Fruit fly (Drosophila melanogaster): Measurements from ENCODE around the gene Jon25Biii.

Gene Jon25Biii

dm6 chr2L:4945300-4945699 lies 5.3 kb downstream of the Jon25Biii start, which contains the start of the genes mRpL24 and betaggt-I (continued):
- peak; percentile 95 for TF ChIP-seq CG13296 (GFP tag; optimal IDR thresholded peaks at IDR 0.05)
- peak; percentile 93 for TF ChIP-seq twi (tag; optimal IDR thresholded peaks at IDR 0.05)
- peak; percentile 75 for TF ChIP-seq jing (GFP tag; optimal IDR thresholded peaks at IDR 0.05)
- peak; percentile 84 for TF ChIP-seq Adf1 (GFP tag; IDR thresholded peaks at IDR 0.05)
- TF ChIP-seq trh (GFP tag; optimal IDR thresholded peaks at IDR 0.05) = peak; percentile 89
- TF ChIP-seq Fer1 (GFP tag; optimal IDR thresholded peaks at IDR 0.05) = peak; percentile 96
- peak; percentile 50 for TF ChIP-seq Myb (GFP tag; optimal IDR thresholded peaks at IDR 0.05)
- peak; percentile 93 for TF ChIP-seq CG31224 (GFP tag; IDR thresholded peaks at IDR 0.05)
- TF ChIP-seq CG18011 (GFP tag; optimal IDR thresholded peaks at IDR 0.05) = peak; percentile 85
- peak; percentile 42 for TF ChIP-seq en (GFP tag; optimal IDR thresholded peaks at IDR 0.05)
- TF ChIP-seq CG10654 (GFP tag; optimal IDR thresholded peaks at IDR 0.05) = peak; percentile 92

DNA sequence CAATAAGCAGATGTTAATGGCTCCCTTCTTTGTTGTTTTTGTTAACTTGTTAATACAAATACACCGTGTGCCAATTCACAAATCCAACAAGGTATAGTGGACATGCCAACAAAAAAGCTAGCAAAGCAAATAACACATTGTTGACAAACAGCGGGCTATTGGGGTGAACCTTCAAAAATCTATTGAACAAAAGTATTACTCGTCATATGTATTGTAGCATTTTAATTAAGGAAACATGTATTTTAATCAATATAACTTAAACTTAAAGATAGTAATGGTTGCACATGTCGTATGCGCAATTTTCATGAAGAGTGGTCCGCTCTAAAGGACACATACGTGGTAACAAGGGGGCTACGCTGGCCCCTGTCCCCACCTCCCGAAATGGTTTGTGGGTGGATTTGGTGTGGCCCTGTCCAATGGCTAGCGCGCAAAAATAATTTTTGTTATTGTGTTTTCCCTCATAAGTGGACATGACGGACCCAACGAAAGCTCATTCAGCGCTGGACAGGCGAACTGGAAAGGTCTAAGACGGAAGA lies 8.2 kb downstream of the Jon25Biii start, which contains the start of gene synr:
Gene synr (plus strand): TSS at position 486 of the 536 bp plus-strand sequence.
- TF ChIP-seq ab (GFP tag; optimal IDR thresholded peaks at IDR 0.05) = no peak
- peak; percentile 32 for TF ChIP-seq CG2120 (GFP tag; optimal IDR thresholded peaks at IDR 0.05)
- peak; percentile 59 for TF ChIP-seq sens (GFP tag)
- no peak for TF ChIP-seq sens-2 (GFP tag; IDR thresholded peaks at IDR 0.05)
- TF ChIP-seq Med (GFP tag) = peak; percentile 13
- peak; percentile 57 for TF ChIP-seq lab (GFP tag; optimal IDR thresholded peaks at IDR 0.05)
- TF ChIP-seq CG18599 (GFP tag; optimal IDR thresholded peaks at IDR 0.05) = peak; percentile 44
- TF ChIP-seq wdn (GFP tag; IDR thresholded peaks at IDR 0.05) = 0 out of 2 replicates have a peak, but pooled peaks have one; percentile 11
- TF ChIP-seq pb (GFP tag; optimal IDR thresholded peaks at IDR 0.05) = no peak
- TF ChIP-seq CG15514 (GFP tag; optimal IDR thresholded peaks at IDR 0.05) = peak; percentile 7
- TF ChIP-seq Xbp1 (GFP tag; optimal IDR thresholded peaks at IDR 0.05) = no peak

dm6 chr2L:4937060-4937459 lies 13.5 kb downstream of the Jon25Biii start, which contains the start of gene Sgs1:
Gene Sgs1, plus strand, starts transcription at chr2L:4937409.
- TF ChIP-seq corto (GFP tag; optimal IDR thresholded peaks at IDR 0.05) = peak; percentile 25
- TF ChIP-seq gcm (GFP tag; optimal IDR thresholded peaks at IDR 0.05) = no peak
- no peak for TF ChIP-seq CG10147 (GFP tag; optimal IDR thresholded peaks at IDR 0.05)
- peak; percentile 16 for TF ChIP-seq lbe (GFP tag; optimal IDR thresholded peaks at IDR 0.05)
- no peak for TF ChIP-seq pan (optimal IDR thresholded peaks at IDR 0.05)
- no peak for TF ChIP-seq pan (GFP tag; optimal IDR thresholded peaks at IDR 0.05 in 1 of 2, IDR thresholded peaks at IDR 0.05 in 1 of 2)
- no peak for TF ChIP-seq CG12391 (tag; optimal IDR thresholded peaks at IDR 0.05)

DNA sequence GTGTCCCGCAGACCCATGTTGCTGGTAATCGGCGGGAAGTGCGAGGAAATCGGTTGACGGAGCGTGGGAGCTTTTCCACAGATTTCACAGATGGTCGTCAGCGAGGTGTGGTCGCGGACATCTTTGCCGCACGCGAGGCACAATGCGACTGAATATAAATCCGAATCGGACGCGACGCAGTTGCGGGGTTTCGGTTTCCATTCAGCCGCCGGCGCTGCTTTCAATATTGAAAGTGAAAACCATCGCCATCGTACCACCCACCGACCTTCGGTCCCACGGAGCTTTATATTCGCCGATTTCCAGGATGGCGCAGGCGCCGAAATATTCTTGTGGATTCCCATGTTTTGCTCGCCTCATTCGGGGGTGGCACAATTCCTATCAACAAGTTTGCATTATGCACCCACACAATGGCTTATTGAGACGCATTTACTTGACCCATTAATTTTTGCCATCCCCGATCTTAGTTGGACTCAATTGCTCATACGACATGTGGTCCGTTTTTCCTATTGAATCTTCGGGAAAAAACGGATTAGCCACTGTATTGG lies 14.2 kb downstream of the Jon25Biii start, which contains the start of gene hoe2:
Gene hoe2 (minus strand): TSS at position 126 of the 545 bp plus-strand sequence.
- peak; percentile 38; the same call in 1 of the 3 replicates for TF ChIP-seq Dbx (GFP tag; IDR thresholded peaks at IDR 0.05)
- TF ChIP-seq CG15601 (tag; optimal IDR thresholded peaks at IDR 0.05) = peak; percentile 94
- no peak for TF ChIP-seq CG12104 (GFP tag; optimal IDR thresholded peaks at IDR 0.05)
- TF ChIP-seq CG33213 (GFP tag; optimal IDR thresholded peaks at IDR 0.05) = no peak
- no peak for TF ChIP-seq pros (GFP tag; optimal IDR thresholded peaks at IDR 0.05)
- TF ChIP-seq CG6791 (GFP tag; IDR thresholded peaks at IDR 0.05; ENCODE audit: partially characterized antibody) = no peak
- 0 out of 2 replicates have a peak, but pooled peaks have one; percentile 29 for TF ChIP-seq CG16779 (GFP tag; IDR thresholded peaks at IDR 0.05)
- TF ChIP-seq CG13894 (tag; optimal IDR thresholded peaks at IDR 0.05) = peak; percentile 79
- TF ChIP-seq lab (GFP tag; optimal IDR thresholded peaks at IDR 0.05) = peak; percentile 55
- TF ChIP-seq Rx (GFP tag; IDR thresholded peaks at IDR 0.05) = no peak
- TF ChIP-seq Max (GFP tag; optimal IDR thresholded peaks at IDR 0.05) = no peak
- no peak for TF ChIP-seq gt (GFP tag; IDR thresholded peaks at IDR 0.05)
- no peak for TF ChIP-seq CG7372 (GFP tag; IDR thresholded peaks at IDR 0.05)
- TF ChIP-seq Drgx (GFP tag; IDR thresholded peaks at IDR 0.05) = 0 out of 2 replicates have a peak, but pooled peaks have one; percentile 16
- TF ChIP-seq Fer1 (GFP tag; optimal IDR thresholded peaks at IDR 0.05) = peak; percentile 80
- no peak for TF ChIP-seq odd (GFP tag; optimal IDR thresholded peaks at IDR 0.05)
- TF ChIP-seq Rfx (GFP tag; IDR thresholded peaks at IDR 0.05) = 0 out of 2 replicates have a peak, but pooled peaks have one; percentile 20
- TF ChIP-seq scrt (GFP tag; optimal IDR thresholded peaks at IDR 0.05) = peak; percentile 94
- TF ChIP-seq CG32532 (GFP tag; IDR thresholded peaks at IDR 0.05) = peak; percentile 41; the same call in 1 of the 2 replicates
